Fruit fly (Drosophila melanogaster) whole organism, embryonic: ENCODE results near the gene asl.

Source experiments
- BtbVII ChIP-seq: fragments of 200-800 bp; sonication (Bioruptor generic); optimal IDR thresholded peaks from 3 replicates; lab custom pipeline; 2017; ENCODE audit warnings: missing biosample characterization, mild to moderate bottlenecking, missing genetic modification characterization
- CG10321 ChIP-seq: fragments of 200-800 bp; sonication (Bioruptor generic); IDR thresholded peaks from 2 replicates; pipeline ENCODE4 v1.3.6; 2022; ENCODE audit warnings: missing biosample characterization, missing genetic modification characterization
- CG10543 ChIP-seq: fragments of 200-800 bp; sonication (Bioruptor generic); optimal IDR thresholded peaks from 3 replicates; lab custom pipeline; 2017; ENCODE audit warnings: missing biosample characterization, mild to moderate bottlenecking, missing genetic modification characterization, moderate library complexity
- CG12071 ChIP-seq: fragments of 200-800 bp; sonication (Bioruptor generic); optimal IDR thresholded peaks from 3 replicates; lab custom pipeline; 2018; ENCODE audit warnings: missing biosample characterization, mild to moderate bottlenecking, missing genetic modification characterization
- CG12104 ChIP-seq: fragments of 200-800 bp; sonication (Bioruptor generic); optimal IDR thresholded peaks from 3 replicates; lab custom pipeline; 2016; ENCODE audit warnings: missing biosample characterization, missing genetic modification characterization
- CG13296 ChIP-seq: fragments of 200-800 bp; sonication (Bioruptor generic); optimal IDR thresholded peaks from 3 replicates; lab custom pipeline; 2018; ENCODE audit warnings: missing biosample characterization, mild to moderate bottlenecking, missing genetic modification characterization
- CG17385 ChIP-seq: fragments of 200-800 bp; sonication (Bioruptor generic); optimal IDR thresholded peaks from 3 replicates; lab custom pipeline; 2018; ENCODE audit warnings: missing biosample characterization, mild to moderate bottlenecking, missing genetic modification characterization
- CG18262 ChIP-seq: fragments of 200-800 bp; optimal IDR thresholded peaks from 3 replicates; lab custom pipeline; 2019; ENCODE audit warnings: missing biosample characterization, mild to moderate bottlenecking, missing genetic modification characterization, moderate library complexity
- CG32767 ChIP-seq: fragments of 200-800 bp; sonication (Bioruptor generic); IDR thresholded peaks from 2 replicates; pipeline ENCODE4 v1.3.6; 2022; ENCODE audit warnings: missing biosample characterization, missing genetic modification characterization
- CG34376 ChIP-seq: fragments of 200-800 bp; sonication (Bioruptor generic); optimal IDR thresholded peaks from 2 replicates; lab custom pipeline; 2018; ENCODE audit warnings: missing biosample characterization, mild to moderate bottlenecking, missing genetic modification characterization
- CG5180 ChIP-seq: fragments of 200-800 bp; sonication (Bioruptor generic); optimal IDR thresholded peaks from 3 replicates; lab custom pipeline; 2017; ENCODE audit warnings: missing biosample characterization, missing genetic modification characterization, mild to moderate bottlenecking, moderate library complexity, missing genetic modification reagents
- CG6765 ChIP-seq: fragments of 200-800 bp; sonication (Bioruptor generic); optimal IDR thresholded peaks from 3 replicates; lab custom pipeline; 2017; ENCODE audit warnings: missing biosample characterization, mild to moderate bottlenecking, missing genetic modification characterization
- CG8388 ChIP-seq: fragments of 200-800 bp; sonication (Bioruptor generic); optimal IDR thresholded peaks from 2 replicates; lab custom pipeline; 2019; ENCODE audit warnings: missing biosample characterization, mild to moderate bottlenecking, missing genetic modification characterization, moderate library complexity
- Dbx ChIP-seq: fragments of 200-800 bp; sonication (Bioruptor generic); IDR thresholded peaks from 3 replicates; pipeline ENCODE4 v1.3.6; 2022; ENCODE audit warnings: missing biosample characterization, missing genetic modification characterization
- Doc2 ChIP-seq: fragments of 200-800 bp; sonication (Bioruptor generic); IDR thresholded peaks from 2 replicates; pipeline ENCODE4 v1.3.6; 2022; ENCODE audit warnings: missing biosample characterization, missing genetic modification characterization
- E2f2 ChIP-seq: fragments of 200-800 bp; sonication (Bioruptor generic); IDR thresholded peaks from 2 replicates; pipeline ENCODE4 v1.3.6; 2022; ENCODE audit warnings: missing biosample characterization, missing genetic modification characterization
- Fer1 ChIP-seq: fragments of 200-800 bp; sonication (Bioruptor generic); optimal IDR thresholded peaks from 2 replicates; lab custom pipeline; 2017; ENCODE audit warnings: missing biosample characterization, mild to moderate bottlenecking, missing genetic modification characterization
- GATAe ChIP-seq: fragments of 200-800 bp; sonication (Bioruptor generic); conservative IDR thresholded peaks from 2 replicates; pipeline ENCODE4 v1.3.6; 2022; ENCODE audit warnings: missing biosample characterization, missing genetic modification characterization
- Hand ChIP-seq: fragments of 200-800 bp; sonication (Bioruptor generic); optimal IDR thresholded peaks from 2 replicates; lab custom pipeline; 2017; ENCODE audit warnings: mild to moderate bottlenecking, missing biosample characterization, missing genetic modification reagents, missing genetic modification characterization
- HmgZ ChIP-seq: fragments of 200-800 bp; sonication (Bioruptor generic); optimal IDR thresholded peaks from 2 replicates; lab custom pipeline; 2018; ENCODE audit warnings: missing biosample characterization, mild to moderate bottlenecking, missing genetic modification characterization
- Hsf ChIP-seq: fragments of 200-800 bp; sonication (Bioruptor generic); optimal IDR thresholded peaks from 3 replicates; lab custom pipeline; 2016; ENCODE audit warnings: missing biosample characterization, missing genetic modification characterization
- Lpt ChIP-seq: fragments of >200 bp; optimal IDR thresholded peaks from 2 replicates; lab custom pipeline; 2018; ENCODE audit warnings: missing biosample characterization, missing genetic modification characterization
- MTF-1 ChIP-seq: fragments of 200-800 bp; sonication (Bioruptor generic); optimal IDR thresholded peaks from 2 replicates; lab custom pipeline; 2018; ENCODE audit warnings: missing biosample characterization, mild to moderate bottlenecking, missing genetic modification characterization, borderline replicate concordance
- Max ChIP-seq: fragments of 200-800 bp; sonication (Bioruptor generic); optimal IDR thresholded peaks from 2 replicates; lab custom pipeline; 2016; ENCODE audit warnings: missing biosample characterization, mild to moderate bottlenecking, missing genetic modification characterization
- Vsx1 ChIP-seq: fragments of 200-800 bp; sonication (Bioruptor generic); optimal IDR thresholded peaks from 2 replicates; lab custom pipeline; 2017; ENCODE audit warnings: missing biosample characterization, mild to moderate bottlenecking, missing genetic modification characterization, missing genetic modification reagents
- ato ChIP-seq: fragments of 200-800 bp; sonication (Bioruptor generic); IDR thresholded peaks from 2 replicates; pipeline ENCODE4 v1.3.6; 2022; ENCODE audit warnings: missing biosample characterization, missing genetic modification characterization; ENCODE audit not compliant: partially characterized antibody
- crol ChIP-seq: fragments of 200-800 bp; sonication (Bioruptor generic); IDR thresholded peaks from 2 replicates; pipeline ENCODE4 v1.3.6; 2022; ENCODE audit warnings: missing biosample characterization, missing genetic modification characterization
- exex ChIP-seq: fragments of 200-800 bp; sonication (Bioruptor generic); optimal IDR thresholded peaks from 4 replicates; lab custom pipeline; 2018; ENCODE audit warnings: missing biosample characterization, mild to moderate bottlenecking, missing genetic modification characterization, moderate library complexity
- grn ChIP-seq: fragments of 200-800 bp; sonication (Bioruptor generic); optimal IDR thresholded peaks from 3 replicates; lab custom pipeline; 2017; ENCODE audit warnings: missing biosample characterization, missing genetic modification characterization
- hkb ChIP-seq, 2 experiments: fragments of 200-800 bp in 1 of 2; fragments of >200 bp in 1 of 2; sonication (Bioruptor generic) in 1 of 2; IDR thresholded peaks in 1 of 2; optimal IDR thresholded peaks in 1 of 2; 2 replicates each; pipeline versions ENCODE4 v1.3.6 to Lab custom; 2017 to 2022; ENCODE audit warnings: missing biosample characterization in 1 of 2, missing genetic modification characterization in 1 of 2
- lab ChIP-seq: fragments of 200-800 bp; sonication (Bioruptor generic); optimal IDR thresholded peaks from 3 replicates; lab custom pipeline; 2017; ENCODE audit warnings: missing biosample characterization, missing genetic modification characterization, mild to moderate bottlenecking, moderate library complexity, missing genetic modification reagents
- lola ChIP-seq, 3 experiments: fragments of >200 bp in 2 of 3; fragments of 200-800 bp in 1 of 3; sonication (Bioruptor generic) in 1 of 3; optimal IDR thresholded peaks; 2 replicates each; lab custom pipeline; 2017 to 2019; ENCODE audit warnings: missing biosample characterization in 3 of 3, missing genetic modification characterization in 3 of 3, mild to moderate bottlenecking in 1 of 3, moderate library complexity in 1 of 3
- mirr ChIP-seq: fragments of 200-800 bp; sonication (Bioruptor generic); optimal IDR thresholded peaks from 3 replicates; lab custom pipeline; 2018; ENCODE audit warnings: missing biosample characterization, mild to moderate bottlenecking, missing genetic modification characterization
- odd ChIP-seq: fragments of 200-800 bp; sonication (Bioruptor generic); optimal IDR thresholded peaks from 2 replicates; lab custom pipeline; 2017; ENCODE audit warnings: missing biosample characterization, mild to moderate bottlenecking, missing genetic modification characterization
- sug ChIP-seq: fragments of 200-800 bp; optimal IDR thresholded peaks from 2 replicates; lab custom pipeline; 2019; ENCODE audit warnings: missing biosample characterization, mild to moderate bottlenecking, missing genetic modification characterization, moderate library complexity
- twi ChIP-seq: fragments of 200-800 bp; optimal IDR thresholded peaks from 2 replicates; lab custom pipeline; 2019; ENCODE audit warnings: missing biosample characterization, mild to moderate bottlenecking, missing genetic modification characterization, moderate library complexity
- zf30C ChIP-seq: fragments of 200-800 bp; sonication (Bioruptor generic); optimal IDR thresholded peaks from 3 replicates; lab custom pipeline; 2018; ENCODE audit warnings: missing biosample characterization, mild to moderate bottlenecking, missing genetic modification characterization

asl gene

dm6 chr3R:5654692-5655181 lies 48.4 kb upstream of the asl start, which contains the start of the genes elm and MED27 (continued):
- TF ChIP-seq CG6765 (GFP tag; lab: Kevin White, UChicago) (peak; percentile 64), lola (GFP tag; optimal IDR thresholded peaks at IDR 0.05; lab: Kevin White, UChicago) (peak in 1 of 3 experiments; percentile 93), Hand (peak; percentile 8), twi (peak; percentile 90), CG32767 (GFP tag; lab: Robert Waterston, UW) (peak; percentile 91), CG17385 (GFP tag; lab: Kevin White, UChicago) (peak; percentile 80), Lpt (GFP tag; lab: Kevin White, UChicago) (no peak), CG10321 (GFP tag; lab: Robert Waterston, UW) (peak; percentile 48; the same call in 1 of the 2 replicates)

- TF ChIP-seq CG18262 (tag; lab: Kevin White, UChicago): no peak
- peak; percentile 33 for TF ChIP-seq CG10543 (GFP tag; lab: Kevin White, UChicago)
- no peak for TF ChIP-seq CG12104 (GFP tag; lab: Kevin White, UChicago)
- TF ChIP-seq MTF-1: no peak
- TF ChIP-seq CG8388 (GFP tag; lab: Kevin White, UChicago): peak; percentile 3
- peak; percentile 19 for TF ChIP-seq HmgZ (tag; lab: Kevin White, UChicago)
- peak; percentile 16 for TF ChIP-seq Fer1
- TF ChIP-seq Vsx1 (GFP tag; lab: Kevin White, UChicago): peak; percentile 44
- peak; percentile 9; the same call in 1 of the 2 replicates for TF ChIP-seq E2f2 (GFP tag; lab: Robert Waterston, UW)
- TF ChIP-seq GATAe (GFP tag; lab: Robert Waterston, UW): peak; percentile 26; the same call in 1 of the 2 replicates
- peak; percentile 65 for TF ChIP-seq sug (tag; lab: Kevin White, UChicago)
- TF ChIP-seq crol: peak; percentile 21; the same call in 1 of the 2 replicates
- TF ChIP-seq CG12071 (GFP tag; lab: Kevin White, UChicago): peak; percentile 12
- 0 out of 2 replicates have a peak, but pooled peaks have one; percentile 14 for TF ChIP-seq ato (GFP tag; lab: Robert Waterston, UW)
- TF ChIP-seq CG32767 (GFP tag; lab: Robert Waterston, UW): no peak
- peak; percentile 67 for TF ChIP-seq CG5180
- TF ChIP-seq CG34376 (GFP tag; lab: Kevin White, UChicago): peak; percentile 96
- TF ChIP-seq odd: peak; percentile 33
- TF ChIP-seq grn (GFP tag; lab: Kevin White, UChicago): peak; percentile 36
- TF ChIP-seq Max (GFP tag; lab: Kevin White, UChicago): no peak
- no peak for TF ChIP-seq Hsf (GFP tag; lab: Kevin White, UChicago)
- TF ChIP-seq CG13296 (GFP tag; lab: Kevin White, UChicago): peak; percentile 13
- TF ChIP-seq hkb (optimal IDR thresholded peaks at IDR 0.05; lab: Kevin White, UChicago): no peak
- peak; percentile 20 for TF ChIP-seq hkb (GFP tag; IDR thresholded peaks at IDR 0.05; lab: Robert Waterston, UW)
- peak; percentile 24 for TF ChIP-seq lab (GFP tag; lab: Kevin White, UChicago)
- TF ChIP-seq exex (tag; lab: Kevin White, UChicago): peak; percentile 98
- TF ChIP-seq mirr (GFP tag; lab: Kevin White, UChicago): peak; percentile 99
- TF ChIP-seq BtbVII (GFP tag; lab: Kevin White, UChicago): no peak
- TF ChIP-seq Doc2 (GFP tag; lab: Robert Waterston, UW): no peak
- TF ChIP-seq zf30C: peak; percentile 14
- peak; percentile 14; the same call in 1 of the 3 replicates for TF ChIP-seq Dbx (GFP tag; lab: Robert Waterston, UW)
These were observed 47.5 kb upstream of the asl start for dm6 chr3R:5653887-5654286.
